Worm (Caenorhabditis elegans) whole organism, young adult: ENCODE measurements around the gene srx-8.

ENCODE experiments used
- C06A6.2 ChIP-seq: fragments of 200-800 bp; sonication (Bioruptor generic); conservative IDR thresholded peaks from 2 replicates; pipeline ENCODE4 v1.3.6; 2022; ENCODE audit warnings: missing genetic modification characterization, missing compliant biosample characterization
- D2030.7 ChIP-seq: fragments of 200-800 bp; sonication (Bioruptor generic); IDR thresholded peaks from 2 replicates; pipeline ENCODE4 v1.3.6; 2022; ENCODE audit warnings: missing genetic modification reagents, missing genetic modification characterization, missing compliant biosample characterization
- F22D6.2 ChIP-seq: sonication (generic microtip); optimal IDR thresholded peaks from 2 replicates; lab custom pipeline; 2016; ENCODE audit warnings: mild to moderate bottlenecking, missing genetic modification characterization, missing compliant biosample characterization
- F23B12.7 ChIP-seq: sonication (generic microtip); optimal IDR thresholded peaks from 2 replicates; lab custom pipeline; 2017; ENCODE audit warnings: missing genetic modification characterization, mild to moderate bottlenecking, missing compliant biosample characterization, antibody characterized with exemption, moderate library complexity; ENCODE audit not compliant: insufficient read depth
- F37B4.10 ChIP-seq: fragments of 200-800 bp; sonication (Bioruptor generic); IDR thresholded peaks from 2 replicates; pipeline ENCODE4 v1.3.6; 2022; ENCODE audit warnings: missing genetic modification characterization, missing compliant biosample characterization
- F39B2.1 ChIP-seq: fragments of 200-800 bp; sonication (Bioruptor generic); IDR thresholded peaks from 2 replicates; pipeline ENCODE4 v1.3.6; 2022; ENCODE audit warnings: missing genetic modification reagents, missing genetic modification characterization, missing compliant biosample characterization
- F49E8.2 ChIP-seq: sonication (generic microtip); optimal IDR thresholded peaks from 3 replicates; lab custom pipeline; 2017; ENCODE audit warnings: missing genetic modification characterization, mild to moderate bottlenecking, missing compliant biosample characterization, antibody characterized with exemption, moderate library complexity; ENCODE audit not compliant: insufficient read depth
- K11D2.4 ChIP-seq: fragments of 200-800 bp; sonication (Bioruptor generic); IDR thresholded peaks from 2 replicates; pipeline ENCODE4 v1.3.6; 2022; ENCODE audit warnings: missing genetic modification reagents, missing genetic modification characterization, missing compliant biosample characterization
- Y67H2A.10 ChIP-seq: fragments of 200-800 bp; sonication (Bioruptor generic); conservative IDR thresholded peaks from 2 replicates; pipeline ENCODE4 v1.3.6; 2022; ENCODE audit warnings: missing genetic modification reagents, missing genetic modification characterization, missing compliant biosample characterization
- akir-1 ChIP-seq: fragments of 200-800 bp; sonication (Bioruptor generic); optimal IDR thresholded peaks from 2 replicates; lab custom pipeline; 2018; ENCODE audit warnings: mild to moderate bottlenecking, missing genetic modification characterization, moderate library complexity, missing compliant biosample characterization
- athp-1 ChIP-seq: sonication (generic microtip); optimal IDR thresholded peaks from 2 replicates; lab custom pipeline; 2017; ENCODE audit warnings: mild to moderate bottlenecking, missing genetic modification characterization, missing compliant biosample characterization
- bed-2 ChIP-seq: fragments of 200-800 bp; sonication (Bioruptor generic); IDR thresholded peaks from 2 replicates; pipeline ENCODE4 v1.3.6; 2022; ENCODE audit warnings: missing genetic modification reagents, missing genetic modification characterization, missing compliant biosample characterization
- cebp-1 ChIP-seq, 2 experiments: fragments of 200-800 bp in 1 of 2; sonication (Bioruptor generic) in 1 of 2; sonication (generic microtip) in 1 of 2; IDR thresholded peaks in 1 of 2; optimal IDR thresholded peaks in 1 of 2; 2 replicates each; pipeline versions ENCODE4 v1.3.6 to Lab custom; 2017 to 2022; ENCODE audit warnings: missing compliant biosample characterization in 2 of 2, missing genetic modification characterization in 2 of 2, mild to moderate bottlenecking in 1 of 2, missing genetic modification reagents in 1 of 2, moderate library complexity in 1 of 2
- ceh-100 ChIP-seq: fragments of 200-800 bp; sonication (Bioruptor generic); IDR thresholded peaks from 2 replicates; pipeline ENCODE4 v1.3.6; 2022; ENCODE audit warnings: missing genetic modification reagents, missing genetic modification characterization, missing compliant biosample characterization
- ceh-79 ChIP-seq: sonication (generic microtip); optimal IDR thresholded peaks from 2 replicates; lab custom pipeline; 2017; ENCODE audit warnings: mild to moderate bottlenecking, missing genetic modification characterization, missing compliant biosample characterization
- ceh-91 ChIP-seq: fragments of 200-800 bp; sonication (Bioruptor generic); IDR thresholded peaks from 2 replicates; pipeline ENCODE4 v1.3.6; 2022; ENCODE audit warnings: missing genetic modification reagents, missing genetic modification characterization, missing compliant biosample characterization
- dpff-1 ChIP-seq: sonication (generic microtip); optimal IDR thresholded peaks from 2 replicates; lab custom pipeline; 2017; ENCODE audit warnings: mild to moderate bottlenecking, missing genetic modification characterization, missing compliant biosample characterization
- egl-44 ChIP-seq: fragments of 200-800 bp; sonication (Bioruptor generic); IDR thresholded peaks from 2 replicates; pipeline ENCODE4 v1.3.6; 2022; ENCODE audit warnings: missing genetic modification reagents, missing genetic modification characterization, missing compliant biosample characterization
- fkh-3 ChIP-seq: sonication (generic microtip); optimal IDR thresholded peaks from 2 replicates; lab custom pipeline; 2016; ENCODE audit warnings: mild to moderate bottlenecking, missing genetic modification characterization, missing compliant biosample characterization
- lin-40 ChIP-seq: sonication (generic microtip); optimal IDR thresholded peaks from 2 replicates; lab custom pipeline; 2016; ENCODE audit warnings: missing genetic modification characterization, mild to moderate bottlenecking, missing compliant biosample characterization, missing genotype, missing genetic modification reagents
- lin-54 ChIP-seq: fragments of 200-800 bp; sonication (Bioruptor generic); optimal IDR thresholded peaks from 2 replicates; lab custom pipeline; 2018; ENCODE audit warnings: mild to moderate bottlenecking, missing genetic modification characterization, missing compliant biosample characterization
- lsl-1 ChIP-seq: fragments of 200-800 bp; sonication (Bioruptor generic); optimal IDR thresholded peaks from 2 replicates; lab custom pipeline; 2018; ENCODE audit warnings: mild to moderate bottlenecking, missing genetic modification characterization, moderate library complexity, missing compliant biosample characterization
- madf-3 ChIP-seq: fragments of 200-800 bp; sonication (Bioruptor generic); IDR thresholded peaks from 2 replicates; pipeline ENCODE4 v1.3.6; 2022; ENCODE audit warnings: missing genetic modification reagents, missing genetic modification characterization, missing compliant biosample characterization
- mcd-1 ChIP-seq: fragments of 200-800 bp; sonication (Bioruptor generic); IDR thresholded peaks from 2 replicates; pipeline ENCODE4 v1.3.6; 2022; ENCODE audit warnings: missing genetic modification reagents, missing genetic modification characterization, missing compliant biosample characterization
- mes-4 ChIP-seq: sonication (generic microtip); optimal IDR thresholded peaks from 2 replicates; lab custom pipeline; 2016; ENCODE audit warnings: missing genotype, missing genetic modification characterization, missing compliant biosample characterization
- nfya-2 ChIP-seq: fragments of 200-800 bp; sonication (Bioruptor generic); IDR thresholded peaks from 2 replicates; pipeline ENCODE4 v1.3.6; 2022; ENCODE audit warnings: missing genetic modification reagents, missing genetic modification characterization, missing compliant biosample characterization
- nhr-179 ChIP-seq: sonication (generic microtip); optimal IDR thresholded peaks from 2 replicates; lab custom pipeline; 2016; ENCODE audit warnings: mild to moderate bottlenecking, missing genetic modification characterization, missing compliant biosample characterization
- nhr-27 ChIP-seq: fragments of 200-800 bp; sonication (Bioruptor generic); optimal IDR thresholded peaks from 2 replicates; lab custom pipeline; 2018; ENCODE audit warnings: mild to moderate bottlenecking, missing genetic modification characterization, moderate library complexity, missing compliant biosample characterization
- pbrm-1 ChIP-seq: fragments of 200-800 bp; sonication (Bioruptor generic); IDR thresholded peaks from 2 replicates; pipeline ENCODE4 v1.3.6; 2022; ENCODE audit warnings: missing genetic modification reagents, missing genetic modification characterization, missing compliant biosample characterization
- sdz-38 ChIP-seq: sonication (generic microtip); optimal IDR thresholded peaks from 2 replicates; lab custom pipeline; 2016; ENCODE audit warnings: missing genotype, missing genetic modification characterization, missing compliant biosample characterization
- sea-2 ChIP-seq: fragments of 200-800 bp; sonication (Bioruptor generic); IDR thresholded peaks from 2 replicates; pipeline ENCODE4 v1.3.6; 2022; ENCODE audit warnings: missing genetic modification characterization, missing compliant biosample characterization
- snpc-1.3 ChIP-seq: sonication (generic microtip); optimal IDR thresholded peaks from 2 replicates; lab custom pipeline; 2017; ENCODE audit warnings: missing genetic modification characterization, mild to moderate bottlenecking, missing compliant biosample characterization, antibody characterized with exemption, moderate library complexity, missing genotype, missing genetic modification reagents; ENCODE audit not compliant: insufficient read depth
- snpc-3.4 ChIP-seq: sonication (generic microtip); optimal IDR thresholded peaks from 2 replicates; lab custom pipeline; 2017; ENCODE audit warnings: missing genetic modification characterization, mild to moderate bottlenecking, missing compliant biosample characterization, antibody characterized with exemption, moderate library complexity, missing genotype, missing genetic modification reagents
- zim-3 ChIP-seq: sonication (generic microtip); optimal IDR thresholded peaks from 2 replicates; lab custom pipeline; 2017; ENCODE audit warnings: mild to moderate bottlenecking, missing genetic modification characterization, moderate library complexity, missing compliant biosample characterization
- ztf-18 ChIP-seq: sonication (generic microtip); optimal IDR thresholded peaks from 2 replicates; lab custom pipeline; 2016; ENCODE audit warnings: missing genotype, mild to moderate bottlenecking, missing genetic modification characterization, missing compliant biosample characterization
- ztf-22 ChIP-seq: fragments of 200-800 bp; sonication (Bioruptor generic); optimal IDR thresholded peaks from 2 replicates; lab custom pipeline; 2018; ENCODE audit warnings: mild to moderate bottlenecking, missing genetic modification characterization, moderate library complexity, missing compliant biosample characterization
- ztf-3 ChIP-seq: fragments of 200-800 bp; sonication (Bioruptor generic); optimal IDR thresholded peaks from 2 replicates; lab custom pipeline; 2018; ENCODE audit warnings: mild to moderate bottlenecking, missing genetic modification characterization, missing compliant biosample characterization

Gene srx-8

DNA sequence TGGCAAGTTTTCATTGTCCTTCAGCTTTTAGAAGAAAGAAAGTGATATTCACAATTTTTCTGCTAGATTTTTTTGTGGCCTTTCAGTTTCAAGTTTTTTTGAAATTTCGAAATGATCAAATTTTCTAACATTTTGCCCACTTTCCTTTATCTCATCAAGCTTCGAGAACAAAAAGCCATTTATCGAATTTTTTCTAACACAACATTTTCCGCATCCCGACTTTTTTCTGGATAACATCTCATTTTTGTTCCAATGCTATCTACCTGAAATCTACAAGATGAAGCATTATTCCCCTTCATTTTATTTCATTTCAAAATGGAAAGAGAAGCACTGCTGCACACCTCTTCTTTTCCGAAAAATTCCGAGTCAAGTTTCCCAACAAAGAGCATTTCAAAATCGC is 37.0 kb upstream of the srx-8 start, which contains the start of gene ZK488.5:
Gene ZK488.5 (plus strand): TSS at position 301 of the 400 bp plus-strand sequence.
- TF ChIP-seq ceh-91 (GFP tag; lab: Robert Waterston, UW), result no peak
- TF ChIP-seq C06A6.2 (GFP tag; lab: Robert Waterston, UW), result no peak
- no peak for TF ChIP-seq mes-4 (tag; lab: Kevin White, UChicago)
- TF ChIP-seq sdz-38 (tag; lab: Kevin White, UChicago), result no peak
- TF ChIP-seq snpc-1.3, result no peak
- TF ChIP-seq bed-2, result no peak
- no peak for TF ChIP-seq egl-44 (GFP tag; lab: Robert Waterston, UW)
- no peak for TF ChIP-seq ztf-18 (tag; lab: Kevin White, UChicago)
- no peak for TF ChIP-seq nhr-179 (tag; lab: Kevin White, UChicago)
- no peak for TF ChIP-seq dpff-1 (tag; lab: Kevin White, UChicago)
- no peak for TF ChIP-seq sea-2 (GFP tag; lab: Robert Waterston, UW)
- no peak for TF ChIP-seq Y67H2A.10 (GFP tag; lab: Robert Waterston, UW)
- no peak for TF ChIP-seq F49E8.2 (tag; lab: Kevin White, UChicago)
- TF ChIP-seq zim-3 (tag; lab: Kevin White, UChicago), result no peak
- TF ChIP-seq pbrm-1 (GFP tag; lab: Robert Waterston, UW), result no peak
- TF ChIP-seq lsl-1 (GFP tag; lab: Kevin White, UChicago), result no peak
- TF ChIP-seq F22D6.2 (tag; lab: Kevin White, UChicago), result no peak
- TF ChIP-seq ztf-3, result no peak
- TF ChIP-seq lin-40 (tag; lab: Kevin White, UChicago), result no peak

DNA sequence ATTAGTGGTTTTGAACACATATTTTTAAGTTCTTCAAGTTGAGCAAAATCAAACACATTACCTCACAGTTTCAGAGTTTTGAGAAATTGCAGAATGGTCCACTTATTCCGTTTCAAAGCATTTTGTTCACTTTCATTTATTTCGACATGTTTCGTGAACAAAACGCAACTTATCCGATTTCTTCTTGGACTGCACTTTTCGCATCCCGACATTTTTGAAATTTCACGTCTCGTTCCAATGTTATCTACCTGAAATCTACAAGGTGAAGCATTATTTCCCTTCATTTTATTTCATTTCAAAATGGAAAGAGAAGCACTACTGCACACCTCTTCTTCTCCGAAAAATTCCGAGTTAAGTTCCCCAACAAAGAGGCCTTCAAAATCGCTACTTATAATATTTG is 34.2 kb upstream of the srx-8 start, which contains the start of gene ZK488.6:
Gene ZK488.6 (plus strand): TSS at position 301 of the 400 bp plus-strand sequence.
- TF ChIP-seq ztf-22 (GFP tag; lab: Kevin White, UChicago) (no peak), ztf-18 (tag; lab: Kevin White, UChicago) (no peak), D2030.7 (GFP tag; lab: Robert Waterston, UW) (no peak), ceh-79 (tag; lab: Kevin White, UChicago) (no peak), F39B2.1 (GFP tag; lab: Robert Waterston, UW) (no peak)

ce11 chrV:587818-588217 is 31.9 kb upstream of the srx-8 start, which contains the start of gene K06H6.1:
Gene K06H6.1 (plus strand): TSS chrV:588118.
- TF ChIP-seq cebp-1 (GFP tag; IDR thresholded peaks at IDR 0.05; lab: Robert Waterston, UW), result no peak
- no peak for TF ChIP-seq cebp-1 (tag; optimal IDR thresholded peaks at IDR 0.05; lab: Kevin White, UChicago)
- TF ChIP-seq F37B4.10 (GFP tag; lab: Robert Waterston, UW), result no peak
- TF ChIP-seq nhr-27, result no peak
- no peak for TF ChIP-seq ceh-100 (GFP tag; lab: Robert Waterston, UW)
- no peak for TF ChIP-seq mes-4 (tag; lab: Kevin White, UChicago)
- no peak for TF ChIP-seq madf-3 (GFP tag; lab: Robert Waterston, UW)
- TF ChIP-seq K11D2.4 (GFP tag; lab: Robert Waterston, UW), result no peak
- TF ChIP-seq mcd-1 (GFP tag; lab: Robert Waterston, UW), result no peak
- TF ChIP-seq nfya-2 (GFP tag; lab: Robert Waterston, UW), result no peak
- TF ChIP-seq F22D6.2 (tag; lab: Kevin White, UChicago), result no peak
- TF ChIP-seq lin-54 (GFP tag; lab: Kevin White, UChicago), result no peak
- no peak for TF ChIP-seq athp-1 (tag; lab: Kevin White, UChicago)
- no peak for TF ChIP-seq snpc-3.4 (tag; lab: Kevin White, UChicago)
- no peak for TF ChIP-seq ceh-79 (tag; lab: Kevin White, UChicago)
- TF ChIP-seq F49E8.2 (tag; lab: Kevin White, UChicago), result no peak
- TF ChIP-seq akir-1 (GFP tag; lab: Kevin White, UChicago), result no peak
- TF ChIP-seq fkh-3 (tag; lab: Kevin White, UChicago), result no peak
- no peak for TF ChIP-seq F23B12.7 (tag; lab: Kevin White, UChicago)
